Worm (Caenorhabditis elegans): ENCODE data around the gene C34C12.8.
"Not testable (repeated sequence)": the region's sequence is repeated elsewhere in the genome, so short reads cannot be mapped to it uniquely, and the experiment has no call there.

Gene C34C12.8

ce11 chrIII:3452563-3453210 lies 7.5 kb upstream of the C34C12.8 start, which contains the start of the genes K01A11.3 and C34C12.12:
Gene K01A11.3, minus strand, starts transcription at chrIII:3452613.
Gene C34C12.12, plus strand, starts transcription at chrIII:3453194.
- TF ChIP-seq elt-1 (tag; optimal IDR thresholded peaks at IDR 0.05) (no peak), skn-1 (tag; optimal IDR thresholded peaks at IDR 0.05) (no peak), sem-4 (tag; optimal IDR thresholded peaks at IDR 0.05) (no peak), ceh-16 (tag; optimal IDR thresholded peaks at IDR 0.05) (no peak), nhr-11 (tag; optimal IDR thresholded peaks at IDR 0.05) (no peak), snpc-4 (tag; optimal IDR thresholded peaks at IDR 0.05) (no peak), nhr-12 (tag; optimal IDR thresholded peaks at IDR 0.05) (no peak), nhr-21 (tag; optimal IDR thresholded peaks at IDR 0.05) (no peak), R02D3.7 (tag; optimal IDR thresholded peaks at IDR 0.05) (no peak), unc-62 (GFP tag; optimal IDR thresholded peaks at IDR 0.05) (no peak), gmeb-1 (tag; optimal IDR thresholded peaks at IDR 0.05) (no peak), C34F6.9 (tag; optimal IDR thresholded peaks at IDR 0.05) (no peak), ama-1 (optimal IDR thresholded peaks at IDR 0.05) (no peak), dmd-4 (tag; optimal IDR thresholded peaks at IDR 0.05) (no peak)

DNA sequence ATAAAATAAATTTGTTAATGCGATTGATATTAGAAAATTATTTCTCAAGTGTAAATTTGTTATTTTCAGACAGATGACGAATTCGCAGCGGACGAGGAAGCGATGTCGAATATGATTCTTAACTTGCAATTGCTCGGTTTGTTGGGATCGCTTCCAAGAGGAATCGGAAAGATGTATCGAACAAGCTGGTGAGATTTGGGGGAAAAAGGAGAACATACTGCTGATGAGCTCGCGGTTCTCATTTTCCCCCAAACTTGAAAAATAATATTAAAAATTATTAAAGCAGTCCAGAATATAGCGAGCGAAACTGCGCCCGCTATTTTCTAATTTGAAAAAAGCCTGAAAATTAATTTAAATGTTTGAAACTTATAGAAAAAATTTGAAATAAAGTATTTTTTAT lies 6.7 kb upstream of the C34C12.8 start, which contains the start of gene C34C12.2:
Gene C34C12.2, plus strand, starts transcription at position 301 of the 400 bp plus-strand sequence.
- TF ChIP-seq sma-3 (GFP tag; optimal IDR thresholded peaks at IDR 0.05); nhr-6 (tag; optimal IDR thresholded peaks at IDR 0.05); snpc-4 (tag; optimal IDR thresholded peaks at IDR 0.05): not testable (repeated sequence)

DNA sequence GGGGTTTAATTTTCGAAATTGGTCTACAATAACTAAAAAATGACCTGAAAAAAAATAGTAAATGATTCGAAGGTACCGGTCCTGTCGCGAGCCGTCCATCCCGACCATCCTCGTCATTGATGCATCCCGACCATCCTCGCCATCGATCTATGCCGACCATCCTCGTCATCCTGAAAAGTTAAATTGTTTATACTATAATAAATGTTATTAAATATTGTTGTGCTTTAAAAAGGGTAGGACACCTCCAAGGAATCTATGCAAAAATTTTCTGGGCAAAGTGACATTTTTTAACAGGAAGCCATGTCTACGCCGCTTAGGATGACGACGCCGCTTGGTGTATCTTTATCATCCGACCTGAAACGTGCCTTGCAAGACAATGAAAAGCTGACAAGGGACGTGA lies 6.2 kb upstream of the C34C12.8 start, which contains the start of gene C34C12.1:
Gene C34C12.1, plus strand, starts transcription at position 301 of the 400 bp plus-strand sequence.
- not testable (repeated sequence) for TF ChIP-seq unc-62 (GFP tag; optimal IDR thresholded peaks at IDR 0.05); zag-1 (tag; optimal IDR thresholded peaks at IDR 0.05); nhr-6 (tag; optimal IDR thresholded peaks at IDR 0.05)

DNA sequence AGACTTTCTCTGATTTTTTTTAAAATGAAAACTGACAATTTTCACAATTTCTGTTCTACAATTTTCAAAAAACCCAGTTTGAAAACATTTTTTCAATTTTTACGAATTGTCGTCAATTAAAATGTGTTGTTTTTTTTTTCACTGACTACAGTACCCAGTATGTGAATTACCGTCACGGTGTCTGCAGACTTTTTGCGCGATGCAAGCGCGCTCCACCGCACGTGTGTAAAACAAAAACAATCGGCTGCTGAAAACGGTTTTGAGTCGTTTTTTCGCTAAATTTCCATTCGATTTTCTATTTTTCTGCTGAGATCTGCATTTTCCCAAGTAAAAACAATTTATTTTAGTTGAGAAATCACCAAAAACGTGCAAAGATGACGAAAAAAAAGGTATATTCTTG lies 4.0 kb upstream of the C34C12.8 start:
- TF ChIP-seq aly-2 (tag; optimal IDR thresholded peaks at IDR 0.05) (no peak), sma-3 (GFP tag; optimal IDR thresholded peaks at IDR 0.05) (peak; percentile 100), mdl-1 (tag; optimal IDR thresholded peaks at IDR 0.05) (peak; percentile 41 to 88), blmp-1 (tag; optimal IDR thresholded peaks at IDR 0.05; ENCODE audit: insufficient read depth) (peak; percentile 89), mbf-1 (tag; optimal IDR thresholded peaks at IDR 0.05) (peak; percentile 56), F13H6.1 (tag; optimal IDR thresholded peaks at IDR 0.05) (peak; percentile 94), zag-1 (tag; optimal IDR thresholded peaks at IDR 0.05) (peak; percentile 93), lsy-2 (tag; optimal IDR thresholded peaks at IDR 0.05) (peak; percentile 99 to 100), fos-1 (tag; optimal IDR thresholded peaks at IDR 0.05) (peak; percentile 96), ceh-16 (tag; optimal IDR thresholded peaks at IDR 0.05) (peak; percentile 88), snpc-4 (tag; optimal IDR thresholded peaks at IDR 0.05) (peak; percentile 90), unc-39 (tag; optimal IDR thresholded peaks at IDR 0.05) (no peak), nhr-237 (tag; optimal IDR thresholded peaks at IDR 0.05) (peak; percentile 86), ztf-1 (GFP tag; conservative IDR thresholded peaks at IDR 0.05) (no peak), nhr-11 (tag; optimal IDR thresholded peaks at IDR 0.05) (no peak), sem-4 (tag; optimal IDR thresholded peaks at IDR 0.05) (peak; percentile 98), peb-1 (tag; optimal IDR thresholded peaks at IDR 0.05) (no peak), ceh-82 (tag; optimal IDR thresholded peaks at IDR 0.05) (peak; percentile 91), skn-1 (tag; optimal IDR thresholded peaks at IDR 0.05) (peak; percentile 71), elt-3 (tag; optimal IDR thresholded peaks at IDR 0.05) (no peak), gmeb-1 (tag; optimal IDR thresholded peaks at IDR 0.05) (peak; percentile 97), ztf-11 (tag; optimal IDR thresholded peaks at IDR 0.05) (no peak), elt-1 (tag; optimal IDR thresholded peaks at IDR 0.05) (no peak), nhr-23 (tag; optimal IDR thresholded peaks at IDR 0.05) (no peak), nhr-21 (tag; optimal IDR thresholded peaks at IDR 0.05) (peak; percentile 99), crh-2 (tag; optimal IDR thresholded peaks at IDR 0.05) (peak; percentile 99), Y55F3AM.14 (GFP tag; optimal IDR thresholded peaks at IDR 0.05) (peak; percentile 96), nhr-12 (tag; optimal IDR thresholded peaks at IDR 0.05) (peak; percentile 59), ama-1 (optimal IDR thresholded peaks at IDR 0.05) (no peak), egl-27 (tag; optimal IDR thresholded peaks at IDR 0.05) (peak; percentile 96), alr-1 (tag; optimal IDR thresholded peaks at IDR 0.05) (no peak), nhr-25 (tag; optimal IDR thresholded peaks at IDR 0.05) (peak; percentile 99), R02D3.7 (tag; optimal IDR thresholded peaks at IDR 0.05) (peak; percentile 84), dmd-4 (tag; optimal IDR thresholded peaks at IDR 0.05) (peak; percentile 53), lin-13 (GFP tag; optimal IDR thresholded peaks at IDR 0.05) (peak; percentile 99), lin-11 (tag; optimal IDR thresholded peaks at IDR 0.05) (peak; percentile 93), unc-55 (GFP tag; optimal IDR thresholded peaks at IDR 0.05) (peak; percentile 99), C34F6.9 (tag; optimal IDR thresholded peaks at IDR 0.05) (peak; percentile 98), unc-62 (GFP tag; optimal IDR thresholded peaks at IDR 0.05) (no peak), ztf-4 (tag; optimal IDR thresholded peaks at IDR 0.05) (peak; percentile 96), nhr-77 (tag; optimal IDR thresholded peaks at IDR 0.05) (peak; percentile 91), sma-9 (GFP tag; optimal IDR thresholded peaks at IDR 0.05) (peak; percentile 97), sma-9 (tag; optimal IDR thresholded peaks at IDR 0.05) (no peak)

Data from whole organism, L2 larva.